Worm (Caenorhabditis elegans): Measurements from ENCODE around the gene Y59E9AL.8.

Y59E9AL.8 gene

ce11 chrIV:5183755-5184166 is 40.4 kb downstream of the Y59E9AL.8 start, which contains the start of gene W03F8.4 (continued):
- TF ChIP-seq lin-15B (tag; optimal IDR thresholded peaks at IDR 0.05) (peak; percentile 89), nhr-237 (tag; optimal IDR thresholded peaks at IDR 0.05) (peak; percentile 51), nhr-28 (tag; optimal IDR thresholded peaks at IDR 0.05) (no peak)

Data from whole organism, L1 larva.